Worm (Caenorhabditis elegans) whole organism, late embryonic: Measurements from ENCODE around the gene K06H7.2.

Experiments
- C08G9.2 ChIP-seq: sonication (generic microtip); optimal IDR thresholded peaks from 2 replicates; lab custom pipeline; 2016; ENCODE audit warnings: mild to moderate bottlenecking, missing genetic modification characterization, moderate library complexity, missing compliant biosample characterization
- F13H6.1 ChIP-seq: sonication (generic microtip); optimal IDR thresholded peaks from 2 replicates; lab custom pipeline; 2016; ENCODE audit warnings: missing genetic modification characterization, missing compliant biosample characterization
- K09A11.1 ChIP-seq: sonication (generic microtip); optimal IDR thresholded peaks from 2 replicates; lab custom pipeline; 2017; ENCODE audit warnings: antibody characterized with exemption, mild to moderate bottlenecking, missing genetic modification characterization, missing compliant biosample characterization; ENCODE audit not compliant: insufficient read depth
- T23F11.4 ChIP-seq: fragments of 200-800 bp; sonication (Bioruptor generic); optimal IDR thresholded peaks from 2 replicates; lab custom pipeline; 2018; ENCODE audit warnings: mild to moderate bottlenecking, missing genetic modification characterization, missing compliant biosample characterization
- Y22D7AL.16 ChIP-seq: sonication (generic microtip); optimal IDR thresholded peaks from 2 replicates; lab custom pipeline; 2016; ENCODE audit warnings: missing genetic modification characterization, missing compliant biosample characterization
- ahr-1 ChIP-seq: sonication (generic microtip); optimal IDR thresholded peaks from 2 replicates; lab custom pipeline; 2016; ENCODE audit warnings: missing genetic modification characterization, missing compliant biosample characterization
- ama-1 ChIP-seq: fragments of 150-350 bp; optimal IDR thresholded peaks from 2 replicates; lab custom pipeline; 2014
- ceh-14 ChIP-seq: sonication (generic microtip); optimal IDR thresholded peaks from 2 replicates; lab custom pipeline; 2016; ENCODE audit warnings: missing genotype, missing genetic modification characterization, missing compliant biosample characterization
- ceh-18 ChIP-seq: sonication (generic microtip); optimal IDR thresholded peaks from 2 replicates; lab custom pipeline; 2016; ENCODE audit warnings: missing genetic modification characterization, missing compliant biosample characterization
- ceh-19 ChIP-seq: fragments of 200-800 bp; sonication (Bioruptor generic); optimal IDR thresholded peaks from 2 replicates; lab custom pipeline; 2018; ENCODE audit warnings: mild to moderate bottlenecking, missing genetic modification characterization, missing compliant biosample characterization
- ceh-2 ChIP-seq: sonication (generic microtip); optimal IDR thresholded peaks from 2 replicates; lab custom pipeline; 2016; ENCODE audit warnings: missing genotype, missing genetic modification characterization, missing compliant biosample characterization
- ceh-22 ChIP-seq: sonication (generic microtip); optimal IDR thresholded peaks from 2 replicates; lab custom pipeline; 2017; ENCODE audit warnings: missing biosample characterization, missing genetic modification characterization
- ceh-24 ChIP-seq: sonication (generic microtip); optimal IDR thresholded peaks from 2 replicates; lab custom pipeline; 2016; ENCODE audit warnings: mild to moderate bottlenecking, missing genetic modification characterization, missing compliant biosample characterization
- ceh-30 ChIP-seq: fragments of 150-350 bp; optimal IDR thresholded peaks from 2 replicates; lab custom pipeline; 2014; ENCODE audit warnings: missing biosample characterization, missing genetic modification characterization
- ceh-48 ChIP-seq: sonication (generic microtip); optimal IDR thresholded peaks from 2 replicates; lab custom pipeline; 2016; ENCODE audit warnings: missing genetic modification characterization, inconsistent platforms, missing compliant biosample characterization
- ceh-6 ChIP-seq: fragments of 200-800 bp; sonication (Bioruptor generic); optimal IDR thresholded peaks from 2 replicates; lab custom pipeline; 2018; ENCODE audit warnings: mild to moderate bottlenecking, missing genetic modification characterization, missing compliant biosample characterization
- ceh-9 ChIP-seq: sonication (generic microtip); optimal IDR thresholded peaks from 2 replicates; lab custom pipeline; 2016; ENCODE audit warnings: mild to moderate bottlenecking, missing genetic modification characterization, inconsistent platforms, missing compliant biosample characterization
- che-1 ChIP-seq: sonication (generic microtip); optimal IDR thresholded peaks from 2 replicates; lab custom pipeline; 2016; ENCODE audit warnings: mild to moderate bottlenecking, missing genetic modification characterization, missing compliant biosample characterization
- dmd-4 ChIP-seq: sonication (generic microtip); optimal IDR thresholded peaks from 2 replicates; lab custom pipeline; 2016; ENCODE audit warnings: borderline replicate concordance, missing genetic modification characterization, missing compliant biosample characterization
- elt-4 ChIP-seq: sonication (generic microtip); optimal IDR thresholded peaks from 2 replicates; lab custom pipeline; 2016; ENCODE audit warnings: missing genetic modification characterization, missing compliant biosample characterization
- eyg-1 ChIP-seq: sonication (generic microtip); optimal IDR thresholded peaks from 2 replicates; lab custom pipeline; 2016; ENCODE audit warnings: missing genotype, missing genetic modification characterization, missing compliant biosample characterization
- fax-1 ChIP-seq: sonication (generic microtip); optimal IDR thresholded peaks from 2 replicates; lab custom pipeline; 2016; ENCODE audit warnings: missing genotype, missing genetic modification characterization, missing compliant biosample characterization
- fkh-10 ChIP-seq: fragments of 150-350 bp; optimal IDR thresholded peaks from 2 replicates; lab custom pipeline; 2014; ENCODE audit warnings: missing biosample characterization, missing genetic modification reagents, missing genetic modification characterization
- hlh-30 ChIP-seq: sonication (generic microtip); optimal IDR thresholded peaks from 2 replicates; lab custom pipeline; 2017; ENCODE audit warnings: antibody characterized with exemption, missing genetic modification characterization, missing compliant biosample characterization; ENCODE audit not compliant: insufficient read depth
- hlh-6 ChIP-seq: sonication (generic microtip); optimal IDR thresholded peaks from 2 replicates; lab custom pipeline; 2016; ENCODE audit warnings: missing genotype, missing genetic modification characterization, missing compliant biosample characterization
- hlh-8 ChIP-seq: sonication (generic microtip); optimal IDR thresholded peaks from 2 replicates; lab custom pipeline; 2016; ENCODE audit warnings: missing genotype, missing genetic modification characterization, missing compliant biosample characterization
- lim-6 ChIP-seq: sonication (generic microtip); optimal IDR thresholded peaks from 2 replicates; lab custom pipeline; 2016; ENCODE audit warnings: missing genetic modification characterization, missing compliant biosample characterization
- lin-11 ChIP-seq: fragments of 200-800 bp; sonication (Bioruptor generic); optimal IDR thresholded peaks from 2 replicates; lab custom pipeline; 2018; ENCODE audit warnings: mild to moderate bottlenecking, missing genetic modification characterization, missing compliant biosample characterization
- mec-3 ChIP-seq: sonication (generic microtip); optimal IDR thresholded peaks from 2 replicates; lab custom pipeline; 2016; ENCODE audit warnings: borderline replicate concordance, missing genetic modification characterization, missing compliant biosample characterization
- nfya-1 ChIP-seq: sonication (generic microtip); optimal IDR thresholded peaks from 2 replicates; lab custom pipeline; 2017; ENCODE audit warnings: missing genetic modification characterization, mild to moderate bottlenecking, missing compliant biosample characterization, antibody characterized with exemption, moderate library complexity
- nhr-11 ChIP-seq: fragments of 150-350 bp; optimal IDR thresholded peaks from 2 replicates; lab custom pipeline; 2014; ENCODE audit warnings: missing biosample characterization, missing genetic modification characterization
- nhr-232 ChIP-seq: sonication (generic microtip); optimal IDR thresholded peaks from 2 replicates; lab custom pipeline; 2016; ENCODE audit warnings: missing genetic modification characterization, missing compliant biosample characterization
- npax-4 ChIP-seq: sonication (generic microtip); optimal IDR thresholded peaks from 2 replicates; lab custom pipeline; 2016; ENCODE audit warnings: missing genetic modification characterization, missing compliant biosample characterization
- odd-2 ChIP-seq: sonication (generic microtip); optimal IDR thresholded peaks from 2 replicates; lab custom pipeline; 2017; ENCODE audit warnings: antibody characterized with exemption, mild to moderate bottlenecking, missing genetic modification characterization, missing compliant biosample characterization
- pag-3 ChIP-seq: sonication (generic microtip); optimal IDR thresholded peaks from 2 replicates; lab custom pipeline; 2016; ENCODE audit warnings: missing compliant biosample characterization, missing genetic modification characterization, borderline replicate concordance
- pha-2 ChIP-seq: sonication (generic microtip); optimal IDR thresholded peaks from 2 replicates; lab custom pipeline; 2017; ENCODE audit warnings: mild to moderate bottlenecking, missing genetic modification characterization, missing compliant biosample characterization
- pha-4 ChIP-seq: fragments of 150-350 bp; optimal IDR thresholded peaks from 2 replicates; lab custom pipeline; 2018; ENCODE audit warnings: missing biosample characterization, missing genetic modification reagents, missing genetic modification characterization
- pqm-1 ChIP-seq: sonication (generic microtip); optimal IDR thresholded peaks from 2 replicates; lab custom pipeline; 2016; ENCODE audit warnings: missing genetic modification characterization, missing compliant biosample characterization
- pros-1 ChIP-seq: fragments of 150-350 bp; optimal IDR thresholded peaks from 2 replicates; lab custom pipeline; 2014; ENCODE audit warnings: missing biosample characterization, missing genetic modification reagents, missing genetic modification characterization
- ref-2 ChIP-seq: sonication (generic microtip); optimal IDR thresholded peaks from 2 replicates; lab custom pipeline; 2016; ENCODE audit warnings: missing genetic modification characterization, missing compliant biosample characterization
- rnt-1 ChIP-seq: sonication (generic microtip); optimal IDR thresholded peaks from 2 replicates; lab custom pipeline; 2016; ENCODE audit warnings: missing genetic modification characterization, missing compliant biosample characterization
- sdc-2 ChIP-seq: sonication (generic microtip); optimal IDR thresholded peaks from 2 replicates; lab custom pipeline; 2016; ENCODE audit warnings: missing genotype, missing genetic modification characterization, missing compliant biosample characterization
- sox-2 ChIP-seq: fragments of 200-800 bp; sonication (Bioruptor generic); IDR thresholded peaks from 2 replicates; pipeline ENCODE4 v1.3.6; 2022; ENCODE audit warnings: missing genetic modification reagents, missing genetic modification characterization, missing compliant biosample characterization
- sox-4 ChIP-seq: sonication (generic microtip); optimal IDR thresholded peaks from 2 replicates; lab custom pipeline; 2017; ENCODE audit warnings: mild to moderate bottlenecking, missing genetic modification characterization, inconsistent platforms, missing compliant biosample characterization
- syd-9 ChIP-seq: sonication (generic microtip); optimal IDR thresholded peaks from 2 replicates; lab custom pipeline; 2016; ENCODE audit warnings: mild to moderate bottlenecking, missing genetic modification characterization, moderate library complexity, missing compliant biosample characterization
- tbx-2 ChIP-seq: sonication (generic microtip); optimal IDR thresholded peaks from 2 replicates; lab custom pipeline; 2016; ENCODE audit warnings: missing genetic modification characterization, missing compliant biosample characterization
- tbx-7 ChIP-seq: sonication (generic microtip); optimal IDR thresholded peaks from 2 replicates; lab custom pipeline; 2016; ENCODE audit warnings: missing genotype, missing genetic modification characterization, missing compliant biosample characterization
- unc-3 ChIP-seq, 2 experiments: fragments of 200-800 bp in 1 of 2; sonication (Bioruptor generic) in 1 of 2; sonication (generic microtip) in 1 of 2; conservative IDR thresholded peaks in 1 of 2; optimal IDR thresholded peaks in 1 of 2; 2 replicates each; pipeline versions ENCODE4 v1.3.6 to Lab custom; 2016 to 2022; ENCODE audit warnings: missing compliant biosample characterization in 2 of 2, missing genetic modification characterization in 2 of 2, missing genetic modification reagents in 1 of 2
- unc-42 ChIP-seq: sonication (generic microtip); optimal IDR thresholded peaks from 2 replicates; lab custom pipeline; 2016; ENCODE audit warnings: missing genotype, missing genetic modification characterization, missing compliant biosample characterization
- unc-55 ChIP-seq: sonication (generic microtip); optimal IDR thresholded peaks from 2 replicates; lab custom pipeline; 2017; ENCODE audit warnings: missing biosample characterization, missing genetic modification reagents, missing genetic modification characterization
- zip-5 ChIP-seq: sonication (generic microtip); optimal IDR thresholded peaks from 2 replicates; lab custom pipeline; 2016; ENCODE audit warnings: missing genetic modification characterization, missing compliant biosample characterization
- ztf-16 ChIP-seq: sonication (generic microtip); optimal IDR thresholded peaks from 2 replicates; lab custom pipeline; 2017; ENCODE audit warnings: missing genetic modification characterization, missing compliant biosample characterization

K06H7.2 gene

DNA sequence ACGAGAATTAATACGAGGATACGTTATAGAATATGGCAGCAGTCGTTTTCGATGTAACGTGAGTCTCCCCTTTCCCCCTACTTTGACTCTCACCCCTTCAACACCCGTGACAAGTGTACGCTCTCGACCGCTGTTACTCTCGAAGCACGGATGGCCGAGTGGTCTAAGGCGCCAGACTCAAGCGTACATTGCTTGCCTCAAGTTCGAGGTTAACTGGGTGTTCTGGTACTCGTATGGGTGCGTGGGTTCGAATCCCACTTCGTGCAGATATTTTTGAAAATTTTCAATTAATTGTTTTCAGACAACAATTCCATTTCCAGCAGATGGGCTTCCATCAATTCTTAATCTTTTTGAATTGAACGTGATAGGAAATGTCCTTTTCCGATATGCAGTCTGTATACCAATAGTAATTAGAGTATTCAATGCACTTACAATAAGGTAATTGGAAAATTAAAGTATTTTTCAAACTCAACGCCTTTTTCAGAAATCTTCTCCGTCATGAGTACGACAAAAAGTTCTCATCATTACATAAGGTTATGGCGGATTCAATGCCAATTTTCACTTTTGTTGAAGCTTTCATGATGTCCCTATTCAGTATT is 16.2 kb downstream of the K06H7.2 start:
- TF ChIP-seq nhr-11 (tag; lab: Kevin White, UChicago) (no peak), nfya-1 (tag; lab: Kevin White, UChicago) (peak; percentile 62), che-1 (tag; lab: Kevin White, UChicago) (peak; percentile 72), lin-11 (tag; lab: Kevin White, UChicago) (peak; percentile 54), lim-6 (tag; lab: Kevin White, UChicago) (no peak), ceh-6 (peak; percentile 81), ceh-18 (tag; lab: Kevin White, UChicago) (peak; percentile 57), ceh-30 (tag; lab: Kevin White, UChicago) (no peak), nhr-232 (tag; lab: Kevin White, UChicago) (peak; percentile 78), unc-55 (GFP tag; lab: Kevin White, UChicago) (no peak), ceh-19 (peak; percentile 78), fax-1 (tag; lab: Kevin White, UChicago) (peak; percentile 69), eyg-1 (tag; lab: Kevin White, UChicago) (peak; percentile 71), ceh-24 (tag; lab: Kevin White, UChicago) (peak; percentile 17), ztf-16 (tag; lab: Kevin White, UChicago) (peak; percentile 80), dmd-4 (tag; lab: Kevin White, UChicago) (peak; percentile 23), ceh-9 (no peak), elt-4 (tag; lab: Kevin White, UChicago) (no peak), pros-1 (no peak), hlh-6 (tag; lab: Kevin White, UChicago) (peak; percentile 88), sox-2 (GFP tag; lab: Robert Waterston, UW) (peak; percentile 71), unc-42 (tag; lab: Kevin White, UChicago) (peak; percentile 53), zip-5 (peak; percentile 58), ahr-1 (tag; lab: Kevin White, UChicago) (peak; percentile 44), F13H6.1 (tag; lab: Kevin White, UChicago) (no peak), tbx-7 (peak; percentile 32), fkh-10 (peak; percentile 41), npax-4 (tag; lab: Kevin White, UChicago) (peak; percentile 29), C08G9.2 (tag; lab: Kevin White, UChicago) (peak; percentile 58), odd-2 (tag; lab: Kevin White, UChicago) (peak; percentile 54), unc-3 (GFP tag; conservative IDR thresholded peaks at IDR 0.05; lab: Robert Waterston, UW) (no peak; the same call in 1 of the 2 replicates), unc-3 (tag; optimal IDR thresholded peaks at IDR 0.05; lab: Kevin White, UChicago) (peak; percentile 59), K09A11.1 (peak; percentile 43), mec-3 (tag; lab: Kevin White, UChicago) (no peak), pag-3 (tag; lab: Kevin White, UChicago) (no peak), pha-4 (tag; lab: Kevin White, UChicago) (no peak), syd-9 (peak; percentile 78), pha-2 (tag; lab: Kevin White, UChicago) (peak; percentile 43), tbx-2 (tag; lab: Kevin White, UChicago) (peak; percentile 72), hlh-8 (tag; lab: Kevin White, UChicago) (peak; percentile 60), sdc-2 (tag; lab: Kevin White, UChicago) (peak; percentile 71), hlh-30 (peak; percentile 65), pqm-1 (tag; lab: Kevin White, UChicago) (peak; percentile 22), Y22D7AL.16 (peak; percentile 30), ama-1 (lab: Kevin White, UChicago) (no peak), ceh-48 (peak; percentile 67), rnt-1 (peak; percentile 63), ceh-14 (tag; lab: Kevin White, UChicago) (peak; percentile 23), T23F11.4 (GFP tag; lab: Kevin White, UChicago) (peak; percentile 60), ceh-22 (tag; lab: Kevin White, UChicago) (no peak), ref-2 (tag; lab: Kevin White, UChicago) (peak; percentile 88), ceh-2 (tag; lab: Kevin White, UChicago) (peak; percentile 73), sox-4 (tag; lab: Kevin White, UChicago) (peak; percentile 57)
